Worm (Caenorhabditis elegans) whole organism, young adult: Measurements from ENCODE around the gene pdcd-2.
"Not testable (repeated sequence)": the region's sequence is repeated elsewhere in the genome, so short reads cannot be mapped to it uniquely, and the experiment has no call there.

Source experiments
- B0035.1 ChIP-seq: sonication (generic microtip); optimal IDR thresholded peaks from 2 replicates; lab custom pipeline; 2016; ENCODE audit warnings: missing genetic modification characterization, mild to moderate bottlenecking, missing compliant biosample characterization, missing genotype, missing genetic modification reagents
- B0261.1 ChIP-seq: sonication (generic microtip); optimal IDR thresholded peaks from 2 replicates; lab custom pipeline; 2016; ENCODE audit warnings: mild to moderate bottlenecking, missing genetic modification characterization, moderate library complexity, missing compliant biosample characterization
- C06A6.2 ChIP-seq: fragments of 200-800 bp; sonication (Bioruptor generic); conservative IDR thresholded peaks from 2 replicates; pipeline ENCODE4 v1.3.6; 2022; ENCODE audit warnings: missing genetic modification characterization, missing compliant biosample characterization
- K11D2.4 ChIP-seq: fragments of 200-800 bp; sonication (Bioruptor generic); IDR thresholded peaks from 2 replicates; pipeline ENCODE4 v1.3.6; 2022; ENCODE audit warnings: missing genetic modification reagents, missing genetic modification characterization, missing compliant biosample characterization
- K12H6.12 ChIP-seq: fragments of 200-800 bp; sonication (Bioruptor generic); optimal IDR thresholded peaks from 2 replicates; lab custom pipeline; 2018; ENCODE audit warnings: mild to moderate bottlenecking, missing genetic modification characterization, missing compliant biosample characterization
- Y56A3A.18 ChIP-seq: fragments of 200-800 bp; sonication (Bioruptor generic); IDR thresholded peaks from 2 replicates; pipeline ENCODE4 v1.3.6; 2022; ENCODE audit warnings: missing genetic modification reagents, missing genetic modification characterization, missing compliant biosample characterization
- Y79H2A.3 ChIP-seq: fragments of 200-800 bp; sonication (Bioruptor generic); conservative IDR thresholded peaks from 2 replicates; pipeline ENCODE4 v1.3.6; 2022; ENCODE audit warnings: missing genetic modification reagents, missing genetic modification characterization, missing compliant biosample characterization
- Y95B8A.8 ChIP-seq: fragments of 200-800 bp; sonication (Bioruptor generic); IDR thresholded peaks from 2 replicates; pipeline ENCODE4 v1.3.6; 2022; ENCODE audit warnings: missing genetic modification reagents, missing genetic modification characterization, missing compliant biosample characterization
- ZK185.1 ChIP-seq: sonication (generic microtip); optimal IDR thresholded peaks from 2 replicates; lab custom pipeline; 2016; ENCODE audit warnings: mild to moderate bottlenecking, missing genetic modification characterization, missing compliant biosample characterization; ENCODE audit not compliant: poor library complexity, severe bottlenecking
- ama-1 ChIP-seq, 3 experiments: fragments of 150-350 bp in 1 of 3; sonication (generic microtip) in 2 of 3; optimal IDR thresholded peaks; 2 replicates each; lab custom pipeline; 2014 to 2018; ENCODE audit warnings: missing biosample characterization in 2 of 3, missing genetic modification characterization in 2 of 3, missing genetic modification reagents in 2 of 3
- attf-5 ChIP-seq: fragments of 200-800 bp; sonication (Bioruptor generic); optimal IDR thresholded peaks from 2 replicates; lab custom pipeline; 2018; ENCODE audit warnings: mild to moderate bottlenecking, missing genetic modification characterization, missing compliant biosample characterization
- cebp-2 ChIP-seq: fragments of 200-800 bp; sonication (Bioruptor generic); IDR thresholded peaks from 2 replicates; pipeline ENCODE4 v1.3.6; 2022; ENCODE audit warnings: missing genetic modification characterization, missing compliant biosample characterization
- ceh-100 ChIP-seq: fragments of 200-800 bp; sonication (Bioruptor generic); IDR thresholded peaks from 2 replicates; pipeline ENCODE4 v1.3.6; 2022; ENCODE audit warnings: missing genetic modification reagents, missing genetic modification characterization, missing compliant biosample characterization
- ceh-58 ChIP-seq: fragments of 200-800 bp; sonication (Bioruptor generic); IDR thresholded peaks from 2 replicates; pipeline ENCODE4 v1.3.6; 2022; ENCODE audit warnings: missing genetic modification characterization, missing compliant biosample characterization
- chd-7 ChIP-seq: sonication (generic microtip); optimal IDR thresholded peaks from 2 replicates; lab custom pipeline; 2016; ENCODE audit warnings: mild to moderate bottlenecking, missing genetic modification characterization, moderate library complexity, missing compliant biosample characterization
- die-1 ChIP-seq: sonication (generic microtip); optimal IDR thresholded peaks from 2 replicates; lab custom pipeline; 2016; ENCODE audit warnings: missing genotype, mild to moderate bottlenecking, missing genetic modification characterization, missing compliant biosample characterization
- dox-1 ChIP-seq: fragments of 200-800 bp; sonication (Bioruptor generic); IDR thresholded peaks from 2 replicates; pipeline ENCODE4 v1.3.6; 2022; ENCODE audit warnings: missing genetic modification reagents, missing genetic modification characterization, missing compliant biosample characterization
- egl-44 ChIP-seq: fragments of 200-800 bp; sonication (Bioruptor generic); IDR thresholded peaks from 2 replicates; pipeline ENCODE4 v1.3.6; 2022; ENCODE audit warnings: missing genetic modification reagents, missing genetic modification characterization, missing compliant biosample characterization
- egrh-3 ChIP-seq: fragments of 200-800 bp; sonication (Bioruptor generic); IDR thresholded peaks from 2 replicates; pipeline ENCODE4 v1.3.6; 2022; ENCODE audit warnings: missing genetic modification reagents, missing genetic modification characterization, missing compliant biosample characterization
- ekl-4 ChIP-seq: fragments of 200-800 bp; sonication (Bioruptor generic); IDR thresholded peaks from 2 replicates; pipeline ENCODE4 v1.3.6; 2022; ENCODE audit warnings: missing genetic modification reagents, missing genetic modification characterization, missing compliant biosample characterization
- fkh-3 ChIP-seq: sonication (generic microtip); optimal IDR thresholded peaks from 2 replicates; lab custom pipeline; 2016; ENCODE audit warnings: mild to moderate bottlenecking, missing genetic modification characterization, missing compliant biosample characterization
- gei-17 ChIP-seq: fragments of 200-800 bp; sonication (Bioruptor generic); optimal IDR thresholded peaks from 2 replicates; lab custom pipeline; 2018; ENCODE audit warnings: mild to moderate bottlenecking, missing genetic modification characterization, missing compliant biosample characterization
- hmg-1.2 ChIP-seq: fragments of 200-800 bp; sonication (Bioruptor generic); IDR thresholded peaks from 2 replicates; pipeline ENCODE4 v1.3.6; 2022; ENCODE audit warnings: missing genetic modification reagents, missing genetic modification characterization, missing compliant biosample characterization
- let-607 ChIP-seq, 2 experiments: fragments of 200-800 bp in 1 of 2; sonication (Bioruptor generic) in 1 of 2; sonication (generic microtip) in 1 of 2; optimal IDR thresholded peaks; 2 replicates each; lab custom pipeline; 2016 to 2018; ENCODE audit warnings: mild to moderate bottlenecking in 2 of 2, missing compliant biosample characterization in 2 of 2, missing genetic modification characterization in 2 of 2, moderate library complexity in 2 of 2, missing genotype in 1 of 2
- lin-35 ChIP-seq, 3 experiments: fragments of 150-350 bp in 2 of 3; sonication (generic microtip) in 1 of 3; optimal IDR thresholded peaks; 2 replicates each; lab custom pipeline; 2014 to 2018; ENCODE audit warnings: missing biosample characterization in 3 of 3, missing genetic modification characterization in 3 of 3, missing genetic modification reagents in 3 of 3
- lin-40 ChIP-seq: sonication (generic microtip); optimal IDR thresholded peaks from 2 replicates; lab custom pipeline; 2016; ENCODE audit warnings: missing genetic modification characterization, mild to moderate bottlenecking, missing compliant biosample characterization, missing genotype, missing genetic modification reagents
- lin-54 ChIP-seq: fragments of 200-800 bp; sonication (Bioruptor generic); optimal IDR thresholded peaks from 2 replicates; lab custom pipeline; 2018; ENCODE audit warnings: mild to moderate bottlenecking, missing genetic modification characterization, missing compliant biosample characterization
- lsl-1 ChIP-seq: fragments of 200-800 bp; sonication (Bioruptor generic); optimal IDR thresholded peaks from 2 replicates; lab custom pipeline; 2018; ENCODE audit warnings: mild to moderate bottlenecking, missing genetic modification characterization, moderate library complexity, missing compliant biosample characterization
- madf-10 ChIP-seq: sonication (generic microtip); optimal IDR thresholded peaks from 2 replicates; lab custom pipeline; 2016; ENCODE audit warnings: mild to moderate bottlenecking, missing genetic modification characterization, missing compliant biosample characterization
- mcd-1 ChIP-seq: fragments of 200-800 bp; sonication (Bioruptor generic); IDR thresholded peaks from 2 replicates; pipeline ENCODE4 v1.3.6; 2022; ENCODE audit warnings: missing genetic modification reagents, missing genetic modification characterization, missing compliant biosample characterization
- nfyb-1 ChIP-seq: fragments of 200-800 bp; sonication (Bioruptor generic); IDR thresholded peaks from 2 replicates; pipeline ENCODE4 v1.3.6; 2022; ENCODE audit warnings: missing genetic modification reagents, missing genetic modification characterization, missing compliant biosample characterization
- nhr-179 ChIP-seq: sonication (generic microtip); optimal IDR thresholded peaks from 2 replicates; lab custom pipeline; 2016; ENCODE audit warnings: mild to moderate bottlenecking, missing genetic modification characterization, missing compliant biosample characterization
- nhr-80 ChIP-seq: sonication (generic microtip); optimal IDR thresholded peaks from 2 replicates; lab custom pipeline; 2016; ENCODE audit warnings: missing genetic modification characterization, missing compliant biosample characterization
- pbrm-1 ChIP-seq: fragments of 200-800 bp; sonication (Bioruptor generic); IDR thresholded peaks from 2 replicates; pipeline ENCODE4 v1.3.6; 2022; ENCODE audit warnings: missing genetic modification reagents, missing genetic modification characterization, missing compliant biosample characterization
- rec-8 ChIP-seq, 2 experiments: sonication (generic microtip); optimal IDR thresholded peaks; 2 replicates each; lab custom pipeline; 2016; ENCODE audit warnings: mild to moderate bottlenecking in 2 of 2, missing genetic modification characterization in 2 of 2, missing genetic modification reagents in 2 of 2, missing genotype in 2 of 2, missing biosample characterization in 1 of 2, missing compliant biosample characterization in 1 of 2, moderate library complexity in 1 of 2
- repo-1 ChIP-seq: sonication (generic microtip); optimal IDR thresholded peaks from 2 replicates; lab custom pipeline; 2017; ENCODE audit warnings: mild to moderate bottlenecking, missing genetic modification characterization, missing compliant biosample characterization
- rpc-1 ChIP-seq, 2 experiments: fragments of 150-350 bp in 1 of 2; sonication (generic microtip) in 1 of 2; optimal IDR thresholded peaks; 2 replicates each; lab custom pipeline; 2014 to 2018; ENCODE audit warnings: missing biosample characterization in 1 of 2, missing genetic modification characterization in 1 of 2, missing genetic modification reagents in 1 of 2, missing genotype in 1 of 2
- snpc-4 ChIP-seq, 5 experiments: fragments of 150-350 bp in 1 of 5; sonication (generic microtip) in 4 of 5; optimal IDR thresholded peaks; 2 replicates each; lab custom pipeline; 2014 to 2018; ENCODE audit warnings: missing genetic modification characterization in 5 of 5, missing biosample characterization in 3 of 5, antibody characterized with exemption in 2 of 5, mild to moderate bottlenecking in 2 of 5, missing compliant biosample characterization in 2 of 5, missing genotype in 2 of 5, moderate library complexity in 2 of 5, missing genetic modification reagents in 1 of 5
- somi-1 ChIP-seq: fragments of 200-800 bp; sonication (Bioruptor generic); optimal IDR thresholded peaks from 2 replicates; lab custom pipeline; 2018; ENCODE audit warnings: mild to moderate bottlenecking, missing genetic modification characterization, missing compliant biosample characterization
- tbp1 ChIP-seq: fragments of 200-800 bp; sonication (Bioruptor generic); optimal IDR thresholded peaks from 2 replicates; lab custom pipeline; 2018; ENCODE audit warnings: mild to moderate bottlenecking, missing genetic modification characterization, missing compliant biosample characterization
- zfh-2 ChIP-seq: fragments of 200-800 bp; sonication (Bioruptor generic); conservative IDR thresholded peaks from 2 replicates; pipeline ENCODE4 v1.3.6; 2022; ENCODE audit warnings: missing genetic modification reagents, missing genetic modification characterization, missing compliant biosample characterization
- zim-3 ChIP-seq: sonication (generic microtip); optimal IDR thresholded peaks from 2 replicates; lab custom pipeline; 2017; ENCODE audit warnings: mild to moderate bottlenecking, missing genetic modification characterization, moderate library complexity, missing compliant biosample characterization
- ztf-18 ChIP-seq: sonication (generic microtip); optimal IDR thresholded peaks from 2 replicates; lab custom pipeline; 2016; ENCODE audit warnings: missing genotype, mild to moderate bottlenecking, missing genetic modification characterization, missing compliant biosample characterization
- ztf-28 ChIP-seq: fragments of 200-800 bp; sonication (Bioruptor generic); IDR thresholded peaks from 2 replicates; pipeline ENCODE4 v1.3.6; 2022; ENCODE audit warnings: missing genetic modification reagents, missing genetic modification characterization, missing compliant biosample characterization

Gene pdcd-2

ce11 chrIII:4378600-4379293, 39.1 kb downstream of the pdcd-2 start:
- TF ChIP-seq ceh-58 (GFP tag; lab: Robert Waterston, UW) = 0 out of 2 replicates have a peak, but pooled peaks have one; percentile 2
- TF ChIP-seq rec-8 (tag; optimal IDR thresholded peaks at IDR 0.05; lab: Kevin White, UChicago) = peak in 1 of 2 experiments; percentile 8
- TF ChIP-seq repo-1 (tag; lab: Kevin White, UChicago) = peak; percentile 28
- TF ChIP-seq fkh-3 (tag; lab: Kevin White, UChicago) = peak; percentile 63
- peak; percentile 38 for TF ChIP-seq gei-17 (GFP tag; lab: Kevin White, UChicago)
- 0 out of 2 replicates have a peak, but pooled peaks have one; percentile 10 for TF ChIP-seq Y79H2A.3
- peak; percentile 10 for TF ChIP-seq attf-5
- peak; percentile 76 for TF ChIP-seq K11D2.4 (GFP tag; lab: Robert Waterston, UW)
- peak; percentile 56 for TF ChIP-seq pbrm-1
- TF ChIP-seq chd-7 (tag; lab: Kevin White, UChicago) = peak; percentile 59
- peak; percentile 67 for TF ChIP-seq B0261.1 (tag; lab: Kevin White, UChicago)
- TF ChIP-seq let-607 (tag; optimal IDR thresholded peaks at IDR 0.05; lab: Kevin White, UChicago) = peak; percentile 34 to 51
- peak; percentile 59 for TF ChIP-seq Y56A3A.18
- peak; percentile 47 for TF ChIP-seq B0035.1 (tag; lab: Kevin White, UChicago)
- peak; percentile 52 for TF ChIP-seq ekl-4 (GFP tag; lab: Robert Waterston, UW)
- TF ChIP-seq C06A6.2 (GFP tag; lab: Robert Waterston, UW) = peak; percentile 27; the same call in 1 of the 2 replicates
- TF ChIP-seq nhr-179 = peak; percentile 13
- 0 out of 2 replicates have a peak, but pooled peaks have one; percentile 39 for TF ChIP-seq ztf-28
- peak; percentile 76 for TF ChIP-seq hmg-1.2
- TF ChIP-seq egl-44 = peak; percentile 76
- TF ChIP-seq lin-40 = peak; percentile 82
- peak; percentile 0 for TF ChIP-seq die-1 (tag; lab: Kevin White, UChicago)
- 0 out of 2 replicates have a peak, but pooled peaks have one; percentile 20 for TF ChIP-seq Y95B8A.8 (GFP tag; lab: Robert Waterston, UW)
- peak; percentile 80 for TF ChIP-seq egrh-3 (GFP tag; lab: Robert Waterston, UW)
- TF ChIP-seq dox-1 (GFP tag; lab: Robert Waterston, UW) = peak; percentile 94
- TF ChIP-seq lsl-1 (GFP tag; lab: Kevin White, UChicago) = peak; percentile 34
- TF ChIP-seq nhr-80 (tag; lab: Kevin White, UChicago) = peak; percentile 86
- not testable (repeated sequence) for TF ChIP-seq snpc-4 (GFP tag; optimal IDR thresholded peaks at IDR 0.05; lab: Kevin White, UChicago); ama-1 (optimal IDR thresholded peaks at IDR 0.05; lab: Kevin White, UChicago)
- peak in 3 of 4 experiments; percentile 2 to 66 (median 65) for TF ChIP-seq snpc-4 (tag; optimal IDR thresholded peaks at IDR 0.05; lab: Kevin White, UChicago)
- peak; percentile 16; the same call in 1 of the 2 replicates for TF ChIP-seq cebp-2
- TF ChIP-seq ZK185.1 (tag; lab: Kevin White, UChicago) = peak; percentile 78
- TF ChIP-seq somi-1 = peak; percentile 1
- TF ChIP-seq zfh-2 (GFP tag; lab: Robert Waterston, UW) = peak; percentile 88
- peak; percentile 38 for TF ChIP-seq lin-54 (GFP tag; lab: Kevin White, UChicago)
- peak; percentile 63 for TF ChIP-seq rpc-1 (optimal IDR thresholded peaks at IDR 0.05; lab: Kevin White, UChicago)
- peak; percentile 63 for TF ChIP-seq rpc-1 (tag; optimal IDR thresholded peaks at IDR 0.05; lab: Kevin White, UChicago)
- peak; percentile 82; the same call in 1 of the 2 replicates for TF ChIP-seq nfyb-1 (GFP tag; lab: Robert Waterston, UW)
- peak; percentile 77 for TF ChIP-seq tbp1 (GFP tag; lab: Kevin White, UChicago)
- peak in 1 of 2 experiments; percentile 25 for TF ChIP-seq ama-1 (GFP tag; optimal IDR thresholded peaks at IDR 0.05; lab: Kevin White, UChicago)
- peak; percentile 9 for TF ChIP-seq madf-10 (tag; lab: Kevin White, UChicago)
- TF ChIP-seq K12H6.12 = peak; percentile 88
- TF ChIP-seq lin-35 (GFP tag; optimal IDR thresholded peaks at IDR 0.05; lab: Kevin White, UChicago) = peak in 1 of 3 experiments; percentile 59
- TF ChIP-seq mcd-1 (GFP tag; lab: Robert Waterston, UW) = peak; percentile 68
- TF ChIP-seq ztf-18 (tag; lab: Kevin White, UChicago) = peak; percentile 66
- peak; percentile 25 for TF ChIP-seq ceh-100 (GFP tag; lab: Robert Waterston, UW)
- peak; percentile 49 for TF ChIP-seq zim-3 (tag; lab: Kevin White, UChicago)
